Worm (Caenorhabditis elegans) whole organism, young adult: ENCODE results near the gene lipl-2.

Experiments
- B0019.2 ChIP-seq: fragments of 200-800 bp; sonication (Bioruptor generic); conservative IDR thresholded peaks from 2 replicates; pipeline ENCODE4 v1.3.6; 2022; ENCODE audit warnings: missing genetic modification reagents, missing genetic modification characterization, missing compliant biosample characterization
- C06A6.2 ChIP-seq: fragments of 200-800 bp; sonication (Bioruptor generic); conservative IDR thresholded peaks from 2 replicates; pipeline ENCODE4 v1.3.6; 2022; ENCODE audit warnings: missing genetic modification characterization, missing compliant biosample characterization
- D2030.7 ChIP-seq: fragments of 200-800 bp; sonication (Bioruptor generic); IDR thresholded peaks from 2 replicates; pipeline ENCODE4 v1.3.6; 2022; ENCODE audit warnings: missing genetic modification reagents, missing genetic modification characterization, missing compliant biosample characterization
- F10E7.11 ChIP-seq: sonication (generic microtip); optimal IDR thresholded peaks from 2 replicates; lab custom pipeline; 2017; ENCODE audit warnings: mild to moderate bottlenecking, missing genetic modification characterization, moderate library complexity, missing compliant biosample characterization
- F37B4.10 ChIP-seq: fragments of 200-800 bp; sonication (Bioruptor generic); IDR thresholded peaks from 2 replicates; pipeline ENCODE4 v1.3.6; 2022; ENCODE audit warnings: missing genetic modification characterization, missing compliant biosample characterization
- F39B2.1 ChIP-seq: fragments of 200-800 bp; sonication (Bioruptor generic); IDR thresholded peaks from 2 replicates; pipeline ENCODE4 v1.3.6; 2022; ENCODE audit warnings: missing genetic modification reagents, missing genetic modification characterization, missing compliant biosample characterization
- F55B11.4 ChIP-seq: sonication (generic microtip); optimal IDR thresholded peaks from 2 replicates; lab custom pipeline; 2016; ENCODE audit warnings: missing compliant biosample characterization, missing genetic modification characterization, borderline replicate concordance; ENCODE audit not compliant: insufficient read depth
- K12H6.12 ChIP-seq: fragments of 200-800 bp; sonication (Bioruptor generic); optimal IDR thresholded peaks from 2 replicates; lab custom pipeline; 2018; ENCODE audit warnings: mild to moderate bottlenecking, missing genetic modification characterization, missing compliant biosample characterization
- T07F8.4 ChIP-seq: sonication (generic microtip); optimal IDR thresholded peaks from 2 replicates; lab custom pipeline; 2016; ENCODE audit warnings: mild to moderate bottlenecking, missing genetic modification characterization, moderate library complexity, missing compliant biosample characterization
- T26A5.8 ChIP-seq: sonication (generic microtip); optimal IDR thresholded peaks from 2 replicates; lab custom pipeline; 2016; ENCODE audit warnings: missing genetic modification characterization, missing compliant biosample characterization
- Y56A3A.18 ChIP-seq: fragments of 200-800 bp; sonication (Bioruptor generic); IDR thresholded peaks from 2 replicates; pipeline ENCODE4 v1.3.6; 2022; ENCODE audit warnings: missing genetic modification reagents, missing genetic modification characterization, missing compliant biosample characterization
- Y79H2A.3 ChIP-seq: fragments of 200-800 bp; sonication (Bioruptor generic); conservative IDR thresholded peaks from 2 replicates; pipeline ENCODE4 v1.3.6; 2022; ENCODE audit warnings: missing genetic modification reagents, missing genetic modification characterization, missing compliant biosample characterization
- aptf-2 ChIP-seq: fragments of 200-800 bp; sonication (Bioruptor generic); conservative IDR thresholded peaks from 2 replicates; pipeline ENCODE4 v1.3.6; 2022; ENCODE audit warnings: missing genetic modification reagents, missing genetic modification characterization, missing compliant biosample characterization
- athp-1 ChIP-seq: sonication (generic microtip); optimal IDR thresholded peaks from 2 replicates; lab custom pipeline; 2017; ENCODE audit warnings: mild to moderate bottlenecking, missing genetic modification characterization, missing compliant biosample characterization
- attf-3 ChIP-seq: fragments of 200-800 bp; sonication (Bioruptor generic); conservative IDR thresholded peaks from 2 replicates; pipeline ENCODE4 v1.3.6; 2022; ENCODE audit warnings: missing genetic modification reagents, missing genetic modification characterization, missing compliant biosample characterization
- ceh-79 ChIP-seq: sonication (generic microtip); optimal IDR thresholded peaks from 2 replicates; lab custom pipeline; 2017; ENCODE audit warnings: mild to moderate bottlenecking, missing genetic modification characterization, missing compliant biosample characterization
- chd-7 ChIP-seq: sonication (generic microtip); optimal IDR thresholded peaks from 2 replicates; lab custom pipeline; 2016; ENCODE audit warnings: mild to moderate bottlenecking, missing genetic modification characterization, moderate library complexity, missing compliant biosample characterization
- dox-1 ChIP-seq: fragments of 200-800 bp; sonication (Bioruptor generic); IDR thresholded peaks from 2 replicates; pipeline ENCODE4 v1.3.6; 2022; ENCODE audit warnings: missing genetic modification reagents, missing genetic modification characterization, missing compliant biosample characterization
- ekl-4 ChIP-seq: fragments of 200-800 bp; sonication (Bioruptor generic); IDR thresholded peaks from 2 replicates; pipeline ENCODE4 v1.3.6; 2022; ENCODE audit warnings: missing genetic modification reagents, missing genetic modification characterization, missing compliant biosample characterization
- fkh-3 ChIP-seq: sonication (generic microtip); optimal IDR thresholded peaks from 2 replicates; lab custom pipeline; 2016; ENCODE audit warnings: mild to moderate bottlenecking, missing genetic modification characterization, missing compliant biosample characterization
- lin-26 ChIP-seq: fragments of 200-800 bp; sonication (Bioruptor generic); IDR thresholded peaks from 2 replicates; pipeline ENCODE4 v1.3.6; 2022; ENCODE audit warnings: missing genetic modification reagents, missing genetic modification characterization, missing compliant biosample characterization
- lin-35 ChIP-seq, 3 experiments: fragments of 150-350 bp in 2 of 3; sonication (generic microtip) in 1 of 3; optimal IDR thresholded peaks; 2 replicates each; lab custom pipeline; 2014 to 2018; ENCODE audit warnings: missing biosample characterization in 3 of 3, missing genetic modification characterization in 3 of 3, missing genetic modification reagents in 3 of 3
- madf-3 ChIP-seq: fragments of 200-800 bp; sonication (Bioruptor generic); IDR thresholded peaks from 2 replicates; pipeline ENCODE4 v1.3.6; 2022; ENCODE audit warnings: missing genetic modification reagents, missing genetic modification characterization, missing compliant biosample characterization
- mcd-1 ChIP-seq: fragments of 200-800 bp; sonication (Bioruptor generic); IDR thresholded peaks from 2 replicates; pipeline ENCODE4 v1.3.6; 2022; ENCODE audit warnings: missing genetic modification reagents, missing genetic modification characterization, missing compliant biosample characterization
- pha-4 ChIP-seq: fragments of 150-350 bp; sonication (generic microtip); optimal IDR thresholded peaks from 2 replicates; lab custom pipeline; 2014; ENCODE audit warnings: missing biosample characterization, missing genetic modification reagents, missing genetic modification characterization
- sdz-38 ChIP-seq: sonication (generic microtip); optimal IDR thresholded peaks from 2 replicates; lab custom pipeline; 2016; ENCODE audit warnings: missing genotype, missing genetic modification characterization, missing compliant biosample characterization
- snpc-3.4 ChIP-seq: sonication (generic microtip); optimal IDR thresholded peaks from 2 replicates; lab custom pipeline; 2017; ENCODE audit warnings: missing genetic modification characterization, mild to moderate bottlenecking, missing compliant biosample characterization, antibody characterized with exemption, moderate library complexity, missing genotype, missing genetic modification reagents
- somi-1 ChIP-seq: fragments of 200-800 bp; sonication (Bioruptor generic); optimal IDR thresholded peaks from 2 replicates; lab custom pipeline; 2018; ENCODE audit warnings: mild to moderate bottlenecking, missing genetic modification characterization, missing compliant biosample characterization
- unc-62 ChIP-seq: fragments of 150-350 bp; optimal IDR thresholded peaks from 2 replicates; lab custom pipeline; 2014; ENCODE audit warnings: missing biosample characterization, missing genetic modification reagents, missing genetic modification characterization
- zfh-2 ChIP-seq: fragments of 200-800 bp; sonication (Bioruptor generic); conservative IDR thresholded peaks from 2 replicates; pipeline ENCODE4 v1.3.6; 2022; ENCODE audit warnings: missing genetic modification reagents, missing genetic modification characterization, missing compliant biosample characterization
- ztf-22 ChIP-seq: fragments of 200-800 bp; sonication (Bioruptor generic); optimal IDR thresholded peaks from 2 replicates; lab custom pipeline; 2018; ENCODE audit warnings: mild to moderate bottlenecking, missing genetic modification characterization, moderate library complexity, missing compliant biosample characterization
- ztf-3 ChIP-seq: fragments of 200-800 bp; sonication (Bioruptor generic); optimal IDR thresholded peaks from 2 replicates; lab custom pipeline; 2018; ENCODE audit warnings: mild to moderate bottlenecking, missing genetic modification characterization, missing compliant biosample characterization

Gene lipl-2

ce11 chrV:9837679-9838078, 46.3 kb downstream of the lipl-2 start, which contains the start of gene srsx-21:
Gene srsx-21, plus strand, starts transcription at chrV:9837979.
- TF ChIP-seq dox-1 (GFP tag; lab: Robert Waterston, UW), result no peak
- TF ChIP-seq lin-35 (GFP tag; optimal IDR thresholded peaks at IDR 0.05; lab: Kevin White, UChicago), result no peak
- TF ChIP-seq T07F8.4, result no peak
- TF ChIP-seq aptf-2 (GFP tag; lab: Robert Waterston, UW), result no peak
- no peak for TF ChIP-seq sdz-38 (tag; lab: Kevin White, UChicago)
- TF ChIP-seq ekl-4, result no peak
- TF ChIP-seq athp-1 (tag; lab: Kevin White, UChicago), result no peak
- no peak for TF ChIP-seq F39B2.1 (GFP tag; lab: Robert Waterston, UW)
- TF ChIP-seq snpc-3.4 (tag; lab: Kevin White, UChicago), result no peak
- no peak for TF ChIP-seq K12H6.12 (tag; lab: Kevin White, UChicago)
- TF ChIP-seq madf-3 (GFP tag; lab: Robert Waterston, UW), result no peak
- TF ChIP-seq C06A6.2 (GFP tag; lab: Robert Waterston, UW), result no peak
- no peak for TF ChIP-seq F10E7.11 (tag; lab: Kevin White, UChicago)
- no peak for TF ChIP-seq attf-3 (GFP tag; lab: Robert Waterston, UW)
- no peak for TF ChIP-seq D2030.7 (GFP tag; lab: Robert Waterston, UW)
- no peak for TF ChIP-seq pha-4 (tag; lab: Kevin White, UChicago)
- TF ChIP-seq lin-26, result no peak
- no peak for TF ChIP-seq T26A5.8
- TF ChIP-seq F55B11.4, result no peak
- no peak for TF ChIP-seq Y56A3A.18 (GFP tag; lab: Robert Waterston, UW)

- TF ChIP-seq chd-7 (no peak), fkh-3 (tag; lab: Kevin White, UChicago) (no peak), F37B4.10 (GFP tag; lab: Robert Waterston, UW) (no peak), ztf-22 (GFP tag; lab: Kevin White, UChicago) (no peak), ceh-79 (tag; lab: Kevin White, UChicago) (no peak), B0019.2 (GFP tag; lab: Robert Waterston, UW) (no peak), Y79H2A.3 (GFP tag; lab: Robert Waterston, UW) (no peak), mcd-1 (GFP tag; lab: Robert Waterston, UW) (no peak), unc-62 (GFP tag; lab: Kevin White, UChicago) (no peak), ekl-4 (no peak), somi-1 (GFP tag; lab: Kevin White, UChicago) (no peak), zfh-2 (GFP tag; lab: Robert Waterston, UW) (no peak), ztf-3 (GFP tag; lab: Kevin White, UChicago) (no peak)
Observed at ce11 chrV:9841376-9841775, 50.0 kb downstream of the lipl-2 start, which contains the start of gene sru-36. Gene sru-36, plus strand, starts transcription at chrV:9841676.
